Worm (Caenorhabditis elegans): Measurements from ENCODE around the gene nyn-1.

ce11 chrIV:13716735-13717134 lies 29.9 kb upstream of the nyn-1 start:
- TF ChIP-seq flt-1 (GFP tag; IDR thresholded peaks at IDR 0.05) (no peak), klf-2 (GFP tag; conservative IDR thresholded peaks at IDR 0.05) (no peak), ztf-29 (GFP tag; IDR thresholded peaks at IDR 0.05) (no peak), ztf-23 (GFP tag; IDR thresholded peaks at IDR 0.05) (no peak)

All from whole organism, midembryonic.